Worm (Caenorhabditis elegans) whole organism, midembryonic: Measurements from ENCODE around the gene irld-64.

Experiments used
- T22C8.4 ChIP-seq: fragments of 200-800 bp; sonication (Bioruptor generic); IDR thresholded peaks from 2 replicates; pipeline ENCODE4 v1.3.6; 2022; ENCODE audit warnings: missing genetic modification characterization, missing compliant biosample characterization
- flt-1 ChIP-seq: fragments of 200-800 bp; sonication (Bioruptor generic); IDR thresholded peaks from 2 replicates; pipeline ENCODE4 v1.3.6; 2022; ENCODE audit warnings: missing genetic modification characterization, missing compliant biosample characterization
- klf-2 ChIP-seq: fragments of 200-800 bp; sonication (Bioruptor generic); conservative IDR thresholded peaks from 2 replicates; pipeline ENCODE4 v1.3.6; 2022; ENCODE audit warnings: missing genetic modification reagents, missing genetic modification characterization, missing compliant biosample characterization

DNA sequence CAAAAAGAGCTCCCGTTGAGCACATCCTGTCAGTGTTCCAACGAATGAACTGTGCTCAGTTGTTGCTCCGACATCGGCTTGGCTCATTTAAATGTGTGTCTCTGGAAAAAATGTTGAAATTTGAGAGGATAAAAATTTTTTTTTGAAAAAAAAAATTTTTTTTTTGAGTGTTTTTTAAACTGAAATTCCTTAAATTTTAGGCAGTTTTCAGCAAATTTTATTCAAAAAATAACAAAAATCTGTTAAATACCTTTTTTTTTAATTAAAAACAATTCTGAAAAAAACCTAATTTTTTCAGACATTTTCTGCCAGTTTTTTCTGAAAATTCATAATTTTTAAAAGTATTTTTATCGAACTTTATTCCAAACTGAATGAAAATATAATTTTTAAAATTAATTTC lies 45.6 kb downstream of the irld-64 start, which contains the start of gene pigw-1:
- TF ChIP-seq flt-1 (no peak), klf-2 (GFP tag; lab: Robert Waterston, UW) (no peak), T22C8.4 (no peak)
